Worm (Caenorhabditis elegans) whole organism, mixed stage, embryonic: ENCODE measurements around the gene nhr-182.

Experiments used
- M03D4.4 ChIP-seq: sonication (generic microtip); optimal IDR thresholded peaks from 2 replicates; lab custom pipeline; 2017; ENCODE audit warnings: mild to moderate bottlenecking, missing genetic modification characterization, missing compliant biosample characterization
- bed-3 ChIP-seq: fragments of 200-800 bp; sonication (Bioruptor generic); optimal IDR thresholded peaks from 3 replicates; lab custom pipeline; 2018; ENCODE audit warnings: mild to moderate bottlenecking, missing genetic modification characterization, moderate library complexity, missing compliant biosample characterization
- blmp-1 ChIP-seq: fragments of 150-350 bp; optimal IDR thresholded peaks from 2 replicates; lab custom pipeline; 2014; ENCODE audit warnings: missing biosample characterization, missing genetic modification characterization
- ceh-39 ChIP-seq: fragments of 150-350 bp; optimal IDR thresholded peaks from 2 replicates; lab custom pipeline; 2014; ENCODE audit warnings: missing biosample characterization, missing genetic modification characterization
- ceh-43 ChIP-seq: fragments of 200-800 bp; sonication (Bioruptor generic); optimal IDR thresholded peaks from 2 replicates; lab custom pipeline; 2018; ENCODE audit warnings: mild to moderate bottlenecking, missing genetic modification characterization, moderate library complexity, missing compliant biosample characterization
- ceh-83 ChIP-seq: fragments of 200-800 bp; sonication (Bioruptor generic); optimal IDR thresholded peaks from 2 replicates; lab custom pipeline; 2018; ENCODE audit warnings: mild to moderate bottlenecking, missing genetic modification characterization, missing compliant biosample characterization
- drap-1 ChIP-seq: fragments of 200-800 bp; sonication (Bioruptor generic); optimal IDR thresholded peaks from 3 replicates; lab custom pipeline; 2018; ENCODE audit warnings: mild to moderate bottlenecking, missing genetic modification characterization, missing compliant biosample characterization
- elt-1 ChIP-seq: sonication (generic microtip); optimal IDR thresholded peaks from 2 replicates; lab custom pipeline; 2017; ENCODE audit warnings: missing genetic modification characterization, mild to moderate bottlenecking, missing compliant biosample characterization, antibody characterized with exemption, moderate library complexity, borderline replicate concordance; ENCODE audit not compliant: insufficient read depth
- elt-3 ChIP-seq: fragments of 150-350 bp; optimal IDR thresholded peaks from 2 replicates; lab custom pipeline; 2014; ENCODE audit warnings: missing biosample characterization, missing genetic modification characterization
- flh-1 ChIP-seq: fragments of 200-800 bp; sonication (Bioruptor generic); optimal IDR thresholded peaks from 2 replicates; lab custom pipeline; 2018; ENCODE audit warnings: mild to moderate bottlenecking, missing genetic modification characterization, moderate library complexity, missing compliant biosample characterization
- ham-2 ChIP-seq: fragments of 200-800 bp; sonication (Bioruptor generic); optimal IDR thresholded peaks from 2 replicates; lab custom pipeline; 2018; ENCODE audit warnings: mild to moderate bottlenecking, missing genetic modification characterization, missing compliant biosample characterization
- hlh-1 ChIP-seq: fragments of 150-350 bp; optimal IDR thresholded peaks from 2 replicates; lab custom pipeline; 2014; ENCODE audit warnings: missing biosample characterization, missing genetic modification reagents, missing genetic modification characterization
- lin-13 ChIP-seq: fragments of 150-350 bp; optimal IDR thresholded peaks from 2 replicates; lab custom pipeline; 2014; ENCODE audit warnings: missing biosample characterization, missing genetic modification characterization
- lin-32 ChIP-seq: fragments of 200-800 bp; sonication (Bioruptor generic); optimal IDR thresholded peaks from 2 replicates; lab custom pipeline; 2018; ENCODE audit warnings: mild to moderate bottlenecking, missing genetic modification characterization, missing compliant biosample characterization
- lsy-2 ChIP-seq: fragments of 150-350 bp; optimal IDR thresholded peaks from 2 replicates; lab custom pipeline; 2014; ENCODE audit warnings: missing biosample characterization, missing genetic modification characterization
- mab-5 ChIP-seq: fragments of 150-350 bp; optimal IDR thresholded peaks from 2 replicates; lab custom pipeline; 2014; ENCODE audit warnings: missing biosample characterization, missing genetic modification characterization
- mep-1 ChIP-seq: fragments of 150-350 bp; optimal IDR thresholded peaks from 2 replicates; lab custom pipeline; 2017; ENCODE audit warnings: missing biosample characterization, missing genetic modification reagents, missing genetic modification characterization, inconsistent platforms
- mls-2 ChIP-seq: sonication (generic microtip); optimal IDR thresholded peaks from 2 replicates; lab custom pipeline; 2016; ENCODE audit warnings: mild to moderate bottlenecking, missing genetic modification characterization, moderate library complexity, missing compliant biosample characterization
- nhr-12 ChIP-seq: fragments of 150-350 bp; optimal IDR thresholded peaks from 2 replicates; lab custom pipeline; 2014; ENCODE audit warnings: missing biosample characterization, missing genetic modification characterization
- nhr-2 ChIP-seq: fragments of 150-350 bp; optimal IDR thresholded peaks from 2 replicates; lab custom pipeline; 2014; ENCODE audit warnings: missing biosample characterization, missing genetic modification characterization
- nhr-237 ChIP-seq: fragments of 150-350 bp; optimal IDR thresholded peaks from 2 replicates; lab custom pipeline; 2014; ENCODE audit warnings: missing biosample characterization, missing genetic modification characterization
- pha-4 ChIP-seq: fragments of 150-350 bp; optimal IDR thresholded peaks from 2 replicates; lab custom pipeline; 2018; ENCODE audit warnings: missing biosample characterization, missing genetic modification reagents, missing genetic modification characterization
- sem-2 ChIP-seq: fragments of 200-800 bp; sonication (Bioruptor generic); optimal IDR thresholded peaks from 2 replicates; lab custom pipeline; 2018; ENCODE audit warnings: mild to moderate bottlenecking, missing genetic modification characterization, missing compliant biosample characterization
- sptf-1 ChIP-seq: sonication (generic microtip); optimal IDR thresholded peaks from 2 replicates; lab custom pipeline; 2017; ENCODE audit warnings: mild to moderate bottlenecking, missing genetic modification characterization, moderate library complexity, missing compliant biosample characterization
- unc-120 ChIP-seq: sonication (generic microtip); optimal IDR thresholded peaks from 2 replicates; lab custom pipeline; 2017; ENCODE audit warnings: missing genetic modification characterization, missing compliant biosample characterization; ENCODE audit not compliant: poor library complexity, severe bottlenecking
- unc-39 ChIP-seq: fragments of 150-350 bp; optimal IDR thresholded peaks from 2 replicates; lab custom pipeline; 2014; ENCODE audit warnings: missing biosample characterization, missing genetic modification characterization
- unc-62 ChIP-seq: fragments of 150-350 bp; optimal IDR thresholded peaks from 2 replicates; lab custom pipeline; 2014; ENCODE audit warnings: missing biosample characterization, missing genetic modification reagents, missing genetic modification characterization
- zip-8 ChIP-seq: fragments of 150-350 bp; optimal IDR thresholded peaks from 2 replicates; lab custom pipeline; 2014; ENCODE audit warnings: missing biosample characterization, missing genetic modification characterization
- ztf-11 ChIP-seq: fragments of 150-350 bp; optimal IDR thresholded peaks from 2 replicates; lab custom pipeline; 2014; ENCODE audit warnings: missing biosample characterization, missing genetic modification characterization

Gene nhr-182

DNA sequence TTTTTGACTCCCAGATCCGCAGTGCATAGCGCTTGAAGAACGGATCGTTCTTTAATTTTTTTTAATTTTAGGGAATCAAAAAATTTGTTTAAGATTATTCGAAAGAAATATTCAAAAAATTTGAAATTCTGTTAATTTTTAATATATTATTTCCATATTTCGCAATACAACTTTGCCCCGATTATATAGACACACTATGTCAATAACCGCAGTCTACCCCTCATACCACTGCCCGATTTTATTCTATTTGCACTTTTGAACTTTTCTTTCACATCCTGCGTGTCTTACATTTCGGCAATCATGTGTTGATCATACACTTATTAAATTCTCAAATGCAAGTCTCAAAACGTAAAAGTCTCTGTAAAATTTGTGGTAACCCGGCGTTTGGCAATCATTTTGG lies 40.9 kb downstream of the nhr-182 start, which contains the start of gene nhr-56:
Gene nhr-56 (plus strand): TSS at position 202 of the 400 bp plus-strand sequence.
- peak; percentile 89 for TF ChIP-seq pha-4 (tag; lab: Kevin White, UChicago)
- TF ChIP-seq zip-8, result no peak
- peak; percentile 44 for TF ChIP-seq nhr-237 (tag; lab: Kevin White, UChicago)

DNA sequence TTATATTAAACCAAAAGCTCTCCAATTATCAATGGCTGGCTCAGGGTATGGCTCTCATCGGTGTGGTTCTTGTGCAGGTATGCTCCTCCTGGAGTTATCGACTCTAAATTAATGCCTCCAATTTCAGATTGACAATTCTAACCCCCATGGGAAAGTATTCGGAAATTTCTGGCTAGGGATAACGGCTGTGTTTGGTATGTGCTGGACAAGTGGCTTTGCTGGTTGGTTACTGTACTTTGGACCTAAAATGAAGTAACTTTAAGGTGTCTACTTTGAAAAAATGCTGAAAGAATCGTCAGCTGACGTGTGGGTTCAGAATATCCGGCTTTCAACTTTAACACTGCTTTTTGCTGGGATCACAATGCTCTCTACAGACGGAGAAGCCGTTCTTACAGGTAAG lies 42.8 kb downstream of the nhr-182 start:
- TF ChIP-seq ceh-83 (GFP tag; lab: Kevin White, UChicago) (no peak), zip-8 (no peak), sem-2 (GFP tag; lab: Kevin White, UChicago) (no peak), flh-1 (GFP tag; lab: Kevin White, UChicago) (no peak), unc-120 (no peak), bed-3 (GFP tag; lab: Kevin White, UChicago) (no peak), elt-3 (no peak), ztf-11 (tag; lab: Kevin White, UChicago) (no peak), M03D4.4 (tag; lab: Kevin White, UChicago) (no peak), elt-1 (tag; lab: Kevin White, UChicago) (no peak), blmp-1 (tag; lab: Kevin White, UChicago) (no peak), lsy-2 (tag; lab: Kevin White, UChicago) (no peak)

DNA sequence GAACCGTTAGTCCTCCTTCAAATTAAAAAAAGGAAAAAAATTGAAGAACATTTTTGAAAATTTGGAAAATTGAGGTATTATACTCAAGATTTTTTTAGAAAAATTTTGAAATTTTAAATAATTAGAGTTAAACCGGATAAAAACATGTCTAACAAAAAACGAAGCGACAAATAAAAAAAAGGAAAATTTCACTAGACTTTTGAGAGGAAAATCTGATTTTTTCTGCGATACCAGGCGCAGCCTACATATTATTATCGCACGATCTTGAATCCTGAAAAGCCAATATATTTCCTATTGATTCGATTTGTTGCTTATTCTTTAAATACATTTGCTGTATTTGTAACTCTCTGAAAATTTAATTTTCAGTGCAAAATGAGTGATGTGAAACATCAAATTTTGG lies 44.4 kb downstream of the nhr-182 start, which contains the start of gene nstp-8:
Gene nstp-8 (plus strand): TSS at position 301 of the 400 bp plus-strand sequence.
- TF ChIP-seq pha-4 (tag; lab: Kevin White, UChicago), result no peak
- no peak for TF ChIP-seq bed-3 (GFP tag; lab: Kevin White, UChicago)
- no peak for TF ChIP-seq mls-2 (tag; lab: Kevin White, UChicago)
- TF ChIP-seq lin-32 (GFP tag; lab: Kevin White, UChicago), result no peak
- no peak for TF ChIP-seq drap-1 (GFP tag; lab: Kevin White, UChicago)
- no peak for TF ChIP-seq ham-2 (GFP tag; lab: Kevin White, UChicago)
- TF ChIP-seq lin-13 (tag; lab: Kevin White, UChicago), result no peak
- no peak for TF ChIP-seq elt-3
- TF ChIP-seq hlh-1 (tag; lab: Kevin White, UChicago), result no peak
- TF ChIP-seq nhr-12, result no peak
- TF ChIP-seq unc-62, result no peak
- no peak for TF ChIP-seq unc-39 (tag; lab: Kevin White, UChicago)
- no peak for TF ChIP-seq unc-120
- no peak for TF ChIP-seq ztf-11 (tag; lab: Kevin White, UChicago)

DNA sequence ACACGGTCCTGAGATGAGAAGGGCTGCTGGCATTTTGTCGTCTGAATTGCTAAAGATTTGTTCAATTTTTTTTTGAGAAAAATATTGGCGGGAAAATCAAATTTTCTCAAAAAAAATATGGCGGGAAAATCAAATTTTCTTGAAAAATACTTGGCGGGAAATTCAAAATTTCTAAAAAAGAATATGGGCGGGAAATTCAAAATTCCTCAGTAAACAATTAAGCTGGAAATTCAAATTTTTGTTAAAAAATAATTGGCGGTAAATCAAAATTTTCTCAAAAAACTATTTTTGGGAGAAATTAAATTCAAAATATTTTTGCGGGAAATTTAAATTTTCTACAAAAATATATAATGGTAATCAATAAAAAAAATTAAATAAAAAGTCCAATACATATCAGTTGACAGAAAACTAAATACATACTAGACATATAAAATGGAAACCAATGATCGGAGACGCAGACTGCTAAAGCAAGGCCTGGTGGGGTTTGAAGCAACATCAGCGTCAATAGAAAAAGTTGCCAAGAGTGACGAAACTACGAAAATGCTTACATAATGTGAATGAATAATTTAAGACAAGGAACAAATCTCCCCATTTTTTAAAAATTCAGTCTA lies 45.2 kb downstream of the nhr-182 start, which contains the start of gene nhr-184:
Gene nhr-184 (minus strand): TSS at position 51 of the 611 bp plus-strand sequence.
- TF ChIP-seq unc-62, result no peak
- TF ChIP-seq mab-5 (tag; lab: Kevin White, UChicago), result no peak
- TF ChIP-seq nhr-2 (tag; lab: Kevin White, UChicago), result no peak
- peak; percentile 6 for TF ChIP-seq pha-4 (tag; lab: Kevin White, UChicago)

DNA sequence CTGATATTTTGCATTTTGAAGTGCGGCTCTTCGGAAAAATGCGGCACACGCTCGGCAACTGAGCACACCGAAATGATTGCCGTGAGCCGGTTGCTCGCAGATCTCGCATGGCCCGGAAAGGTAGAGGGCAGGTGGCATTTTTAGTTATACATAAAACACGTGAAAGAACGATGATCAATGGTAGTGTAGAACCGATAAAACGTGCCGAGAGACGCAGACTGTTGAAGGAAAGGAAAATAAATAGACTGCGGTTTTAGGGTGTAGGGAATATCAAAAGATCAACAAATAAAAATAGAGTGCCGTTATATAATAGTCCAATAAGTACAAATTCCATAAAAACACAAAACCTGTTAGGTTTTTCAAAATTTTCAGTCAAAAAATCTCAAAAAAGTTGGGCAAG lies 47.8 kb downstream of the nhr-182 start, which contains the start of gene nhr-133:
Gene nhr-133 (minus strand): TSS at position 183 of the 400 bp plus-strand sequence.
- no peak for TF ChIP-seq flh-1 (GFP tag; lab: Kevin White, UChicago)
- no peak for TF ChIP-seq sem-2 (GFP tag; lab: Kevin White, UChicago)

DNA sequence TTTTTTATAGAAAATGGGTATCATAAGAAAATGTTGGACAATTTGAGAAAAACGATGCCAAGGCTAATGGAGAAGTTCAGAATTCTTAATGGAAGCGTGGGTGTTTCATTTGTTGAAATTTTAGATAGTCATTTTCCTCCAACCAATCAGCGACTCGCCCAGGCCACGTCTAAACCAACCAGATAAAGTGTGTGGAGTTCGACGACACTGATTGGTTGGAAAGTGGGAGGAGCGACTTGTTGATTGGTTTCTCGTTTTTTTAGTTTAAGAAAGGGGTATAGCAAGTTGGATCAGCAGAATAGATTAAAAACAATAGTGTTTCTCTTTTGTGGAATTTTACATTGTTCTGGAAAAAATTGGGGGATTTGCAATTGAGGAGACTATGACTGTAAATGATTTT lies 52.2 kb downstream of the nhr-182 start:
- no peak for TF ChIP-seq unc-39 (tag; lab: Kevin White, UChicago)
- TF ChIP-seq bed-3 (GFP tag; lab: Kevin White, UChicago), result no peak
- TF ChIP-seq unc-62, result no peak
- TF ChIP-seq lin-32 (GFP tag; lab: Kevin White, UChicago), result no peak
- TF ChIP-seq sptf-1 (tag; lab: Kevin White, UChicago), result no peak
- no peak for TF ChIP-seq ceh-39 (tag; lab: Kevin White, UChicago)
- no peak for TF ChIP-seq elt-3
- no peak for TF ChIP-seq ceh-43 (GFP tag; lab: Kevin White, UChicago)
- no peak for TF ChIP-seq nhr-2 (tag; lab: Kevin White, UChicago)
- TF ChIP-seq sem-2 (GFP tag; lab: Kevin White, UChicago), result no peak
- TF ChIP-seq mep-1 (tag; lab: Kevin White, UChicago), result no peak
- no peak for TF ChIP-seq mls-2 (tag; lab: Kevin White, UChicago)
- no peak for TF ChIP-seq ceh-83 (GFP tag; lab: Kevin White, UChicago)
